Fruit fly (Drosophila melanogaster) whole organism, adult: ENCODE measurements around the gene CG46383.

Experiments used
- CG12768 ChIP-seq: fragments of 200-800 bp; sonication (Bioruptor generic); optimal IDR thresholded peaks from 2 replicates; lab custom pipeline; 2017; ENCODE audit warnings: missing biosample characterization, missing genetic modification characterization, mild to moderate bottlenecking, moderate library complexity, missing genetic modification reagents
- CG5204 ChIP-seq: fragments of 200-800 bp; sonication (Bioruptor generic); optimal IDR thresholded peaks from 2 replicates; lab custom pipeline; 2016; ENCODE audit warnings: missing biosample characterization, missing genetic modification characterization
- CG7045 ChIP-seq: fragments of 200-800 bp; sonication (Bioruptor generic); optimal IDR thresholded peaks from 2 replicates; lab custom pipeline; 2017; ENCODE audit warnings: missing biosample characterization, mild to moderate bottlenecking, missing genetic modification characterization
- Clk ChIP-seq: fragments of 200-800 bp; sonication (Bioruptor generic); optimal IDR thresholded peaks from 2 replicates; lab custom pipeline; 2017; ENCODE audit warnings: missing biosample characterization, missing genetic modification characterization
- Hr96 ChIP-seq: fragments of 200-800 bp; sonication (Bioruptor generic); optimal IDR thresholded peaks from 2 replicates; lab custom pipeline; 2016; ENCODE audit warnings: missing biosample characterization, missing genetic modification characterization
- Mnt ChIP-seq: fragments of 200-800 bp; sonication (Bioruptor generic); optimal IDR thresholded peaks from 2 replicates; lab custom pipeline; 2016; ENCODE audit warnings: missing biosample characterization, mild to moderate bottlenecking, missing genetic modification characterization
- bab1 ChIP-seq: fragments of 200-800 bp; sonication (Bioruptor generic); optimal IDR thresholded peaks from 3 replicates; lab custom pipeline; 2019; ENCODE audit warnings: missing biosample characterization, mild to moderate bottlenecking, missing genetic modification characterization, moderate library complexity
- ovo ChIP-seq: fragments of 200-800 bp; sonication (Bioruptor generic); optimal IDR thresholded peaks from 2 replicates; lab custom pipeline; 2016; ENCODE audit warnings: missing biosample characterization, missing genetic modification characterization
- pad ChIP-seq: fragments of 200-800 bp; sonication (Bioruptor generic); optimal IDR thresholded peaks from 3 replicates; lab custom pipeline; 2017; ENCODE audit warnings: missing biosample characterization, missing genetic modification characterization, mild to moderate bottlenecking, moderate library complexity, missing genetic modification reagents
- tj ChIP-seq: fragments of 200-800 bp; sonication (Bioruptor generic); optimal IDR thresholded peaks from 3 replicates; lab custom pipeline; 2017; ENCODE audit warnings: missing biosample characterization, mild to moderate bottlenecking, missing genetic modification characterization, moderate library complexity
- toe ChIP-seq: fragments of 200-800 bp; sonication (Bioruptor generic); optimal IDR thresholded peaks from 2 replicates; lab custom pipeline; 2016; ENCODE audit warnings: missing biosample characterization, missing genetic modification characterization

- TF ChIP-seq Hr96, result no peak
- no peak for TF ChIP-seq tj (GFP tag; lab: Kevin White, UChicago)
- TF ChIP-seq bab1 (GFP tag; lab: Kevin White, UChicago), result no peak
- TF ChIP-seq CG7045 (GFP tag; lab: Kevin White, UChicago), result no peak
- TF ChIP-seq CG5204 (GFP tag; lab: Kevin White, UChicago), result no peak
- TF ChIP-seq Clk (GFP tag; lab: Kevin White, UChicago), result no peak
- TF ChIP-seq Mnt (GFP tag; lab: Kevin White, UChicago), result no peak
- no peak for TF ChIP-seq toe (GFP tag; lab: Kevin White, UChicago)
- no peak for TF ChIP-seq CG12768 (GFP tag; lab: Kevin White, UChicago)
- TF ChIP-seq ovo (GFP tag; lab: Kevin White, UChicago), result no peak
- no peak for TF ChIP-seq pad (GFP tag; lab: Kevin White, UChicago)
Observed at dm6 chr3R:15920751-15921156, 30.0 kb downstream of the CG46383 start, which contains the start of gene Fbxl7.
